Worm (Caenorhabditis elegans) whole organism, L3 larva: ENCODE data around the gene F20D6.11.

Experiments
- fos-1 ChIP-seq: fragments of 150-350 bp; optimal IDR thresholded peaks from 2 replicates; lab custom pipeline; 2014; ENCODE audit warnings: missing biosample characterization, missing genetic modification characterization
- lsy-12 ChIP-seq: sonication (generic microtip); optimal IDR thresholded peaks from 2 replicates; lab custom pipeline; 2016; ENCODE audit warnings: mild to moderate bottlenecking, missing genetic modification characterization, missing compliant biosample characterization
- mdl-1 ChIP-seq: fragments of 150-350 bp; optimal IDR thresholded peaks from 2 replicates; lab custom pipeline; 2014; ENCODE audit warnings: missing biosample characterization, missing genetic modification characterization
- nhr-12 ChIP-seq: fragments of 150-350 bp; optimal IDR thresholded peaks from 2 replicates; lab custom pipeline; 2014; ENCODE audit warnings: missing biosample characterization, missing genetic modification characterization
- nhr-23 ChIP-seq: fragments of 150-350 bp; optimal IDR thresholded peaks from 2 replicates; lab custom pipeline; 2014; ENCODE audit warnings: missing biosample characterization, missing genetic modification reagents, missing genetic modification characterization
- snpc-4 ChIP-seq: fragments of 150-350 bp; optimal IDR thresholded peaks from 2 replicates; lab custom pipeline; 2014; ENCODE audit warnings: missing biosample characterization, missing genetic modification characterization
- tbx-2 ChIP-seq: sonication (generic microtip); optimal IDR thresholded peaks from 2 replicates; lab custom pipeline; 2016; ENCODE audit warnings: mild to moderate bottlenecking, missing genetic modification characterization, missing compliant biosample characterization
- zag-1 ChIP-seq: fragments of 150-350 bp; optimal IDR thresholded peaks from 2 replicates; lab custom pipeline; 2014; ENCODE audit warnings: missing biosample characterization, missing genetic modification characterization
- ztf-11 ChIP-seq: fragments of 150-350 bp; optimal IDR thresholded peaks from 2 replicates; lab custom pipeline; 2014; ENCODE audit warnings: missing biosample characterization, missing genetic modification characterization

- TF ChIP-seq fos-1 (tag; lab: Kevin White, UChicago) (no peak), tbx-2 (tag; lab: Kevin White, UChicago) (no peak), snpc-4 (tag; lab: Kevin White, UChicago) (no peak), ztf-11 (tag; lab: Kevin White, UChicago) (no peak), zag-1 (no peak), mdl-1 (tag; lab: Kevin White, UChicago) (no peak), lsy-12 (tag; lab: Kevin White, UChicago) (no peak), nhr-23 (tag; lab: Kevin White, UChicago) (no peak), nhr-12 (tag; lab: Kevin White, UChicago) (no peak)
These were observed 30.5 kb downstream of the F20D6.11 start, which contains the start of gene F20D6.8 for ce11 chrV:8168219-8168962.
